Worm (Caenorhabditis elegans): Measurements from ENCODE around the gene W02B12.13.
A peak's percentile ranks its signal among the peaks of the same experiment; 100 is the strongest.

W02B12.13 gene

DNA sequence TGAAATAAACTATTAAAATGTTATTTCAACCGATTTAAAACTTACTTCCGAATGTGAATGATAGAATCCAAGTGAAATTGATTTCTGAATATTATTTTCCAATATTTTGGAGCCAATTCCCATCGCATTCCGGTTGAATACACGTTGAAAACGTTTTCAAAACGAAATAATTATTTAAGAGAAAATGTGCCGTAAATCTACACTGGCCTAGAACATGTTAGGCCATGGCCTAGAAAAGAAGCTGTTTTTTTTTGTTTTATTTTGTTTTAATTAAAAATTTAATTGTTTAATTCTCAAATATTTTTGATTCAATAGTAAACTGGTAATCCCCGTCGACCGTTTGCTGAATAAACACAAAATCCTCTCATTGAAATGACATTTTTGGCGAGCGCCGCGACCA is 18.8 kb downstream of the W02B12.13 start:
- TF ChIP-seq odd-2 (tag; optimal IDR thresholded peaks at IDR 0.05) (no peak), ceh-31 (tag; optimal IDR thresholded peaks at IDR 0.05) (peak; percentile 9), elt-2 (tag; optimal IDR thresholded peaks at IDR 0.05) (peak; percentile 8)

- no peak for TF ChIP-seq hlh-13 (GFP tag; optimal IDR thresholded peaks at IDR 0.05)
- no peak for TF ChIP-seq hlh-15 (tag; optimal IDR thresholded peaks at IDR 0.05)
- TF ChIP-seq nhr-11 (tag; optimal IDR thresholded peaks at IDR 0.05): no peak
- no peak for TF ChIP-seq T23F11.4 (GFP tag; optimal IDR thresholded peaks at IDR 0.05)
- TF ChIP-seq zip-5 (tag; optimal IDR thresholded peaks at IDR 0.05): no peak
- no peak for TF ChIP-seq ceh-45 (GFP tag; IDR thresholded peaks at IDR 0.05)
- TF ChIP-seq pros-1 (tag; optimal IDR thresholded peaks at IDR 0.05): no peak
- no peak for TF ChIP-seq sox-4 (tag; optimal IDR thresholded peaks at IDR 0.05)
- TF ChIP-seq fkh-10 (GFP tag; optimal IDR thresholded peaks at IDR 0.05): no peak
- TF ChIP-seq eyg-1 (tag; optimal IDR thresholded peaks at IDR 0.05): no peak
- TF ChIP-seq ceh-9 (tag; optimal IDR thresholded peaks at IDR 0.05): no peak
- TF ChIP-seq lim-6 (tag; optimal IDR thresholded peaks at IDR 0.05): no peak
- peak; percentile 61 for TF ChIP-seq tbx-2 (tag; optimal IDR thresholded peaks at IDR 0.05)
- no peak for TF ChIP-seq dve-1 (tag; optimal IDR thresholded peaks at IDR 0.05)
- no peak for TF ChIP-seq ceh-31 (tag; optimal IDR thresholded peaks at IDR 0.05)
- TF ChIP-seq madf-2 (tag; optimal IDR thresholded peaks at IDR 0.05): no peak
- no peak for TF ChIP-seq ceh-19 (GFP tag; optimal IDR thresholded peaks at IDR 0.05)
- TF ChIP-seq C08G9.2 (tag; optimal IDR thresholded peaks at IDR 0.05): no peak
- TF ChIP-seq ceh-24 (tag; optimal IDR thresholded peaks at IDR 0.05): no peak
- peak; percentile 51 for TF ChIP-seq hlh-30 (tag; optimal IDR thresholded peaks at IDR 0.05; ENCODE audit: insufficient read depth)
- no peak for TF ChIP-seq pqm-1 (tag; optimal IDR thresholded peaks at IDR 0.05)
- TF ChIP-seq pha-4 (tag; optimal IDR thresholded peaks at IDR 0.05): no peak
- no peak for TF ChIP-seq tbx-7 (tag; optimal IDR thresholded peaks at IDR 0.05)
- no peak for TF ChIP-seq dmd-4 (tag; optimal IDR thresholded peaks at IDR 0.05; ENCODE audit: borderline replicate concordance)
- peak; percentile 43 for TF ChIP-seq ref-2 (tag; optimal IDR thresholded peaks at IDR 0.05)
- TF ChIP-seq Y22D7AL.16 (tag; optimal IDR thresholded peaks at IDR 0.05): no peak
- TF ChIP-seq fax-1 (tag; optimal IDR thresholded peaks at IDR 0.05): no peak
- peak; percentile 55 for TF ChIP-seq unc-55 (GFP tag; optimal IDR thresholded peaks at IDR 0.05)
- TF ChIP-seq syd-9 (tag; optimal IDR thresholded peaks at IDR 0.05): no peak
- TF ChIP-seq npax-4 (tag; optimal IDR thresholded peaks at IDR 0.05): no peak
- TF ChIP-seq mec-3 (tag; optimal IDR thresholded peaks at IDR 0.05; ENCODE audit: borderline replicate concordance): no peak
- no peak for TF ChIP-seq ama-1 (optimal IDR thresholded peaks at IDR 0.05)
- TF ChIP-seq ttx-3 (tag; optimal IDR thresholded peaks at IDR 0.05): no peak
- TF ChIP-seq elt-2 (tag; optimal IDR thresholded peaks at IDR 0.05): no peak
- peak; percentile 67 for TF ChIP-seq nfya-1 (tag; optimal IDR thresholded peaks at IDR 0.05)
- TF ChIP-seq ceh-30 (tag; optimal IDR thresholded peaks at IDR 0.05): no peak
- no peak for TF ChIP-seq ahr-1 (tag; optimal IDR thresholded peaks at IDR 0.05)
- no peak for TF ChIP-seq K02D7.2 (tag; optimal IDR thresholded peaks at IDR 0.05)
- TF ChIP-seq elt-4 (tag; optimal IDR thresholded peaks at IDR 0.05): no peak
- TF ChIP-seq gmeb-2 (tag; optimal IDR thresholded peaks at IDR 0.05): no peak
- TF ChIP-seq hlh-6 (tag; optimal IDR thresholded peaks at IDR 0.05): no peak
These were observed 19.4 kb downstream of the W02B12.13 start, which contains the start of the genes aars-1 and rga-1 for ce11 chrII:11464427-11464944. TSS of gene aars-1 (minus strand) at chrII:11464497. TSS of gene rga-1 (plus strand) at chrII:11464894.

- TF ChIP-seq hlh-15 (tag; optimal IDR thresholded peaks at IDR 0.05): no peak
- no peak for TF ChIP-seq ahr-1 (tag; optimal IDR thresholded peaks at IDR 0.05)
- TF ChIP-seq tbx-7 (tag; optimal IDR thresholded peaks at IDR 0.05): no peak
- TF ChIP-seq ceh-22 (tag; optimal IDR thresholded peaks at IDR 0.05): no peak
- TF ChIP-seq ama-1 (optimal IDR thresholded peaks at IDR 0.05): no peak
- TF ChIP-seq ref-2 (tag; optimal IDR thresholded peaks at IDR 0.05): no peak
- no peak for TF ChIP-seq nhr-232 (tag; optimal IDR thresholded peaks at IDR 0.05)
- no peak for TF ChIP-seq F13H6.1 (tag; optimal IDR thresholded peaks at IDR 0.05)
- no peak for TF ChIP-seq syd-9 (tag; optimal IDR thresholded peaks at IDR 0.05)
- no peak for TF ChIP-seq lim-6 (tag; optimal IDR thresholded peaks at IDR 0.05)
- no peak for TF ChIP-seq hlh-8 (tag; optimal IDR thresholded peaks at IDR 0.05)
- no peak for TF ChIP-seq ceh-24 (tag; optimal IDR thresholded peaks at IDR 0.05)
- no peak for TF ChIP-seq pros-1 (tag; optimal IDR thresholded peaks at IDR 0.05)
- no peak for TF ChIP-seq hlh-30 (tag; optimal IDR thresholded peaks at IDR 0.05; ENCODE audit: insufficient read depth)
- TF ChIP-seq sox-4 (tag; optimal IDR thresholded peaks at IDR 0.05): no peak
- no peak for TF ChIP-seq ceh-48 (tag; optimal IDR thresholded peaks at IDR 0.05)
- TF ChIP-seq unc-42 (tag; optimal IDR thresholded peaks at IDR 0.05): no peak
These were observed 22.5 kb downstream of the W02B12.13 start, which contains the start of gene klp-17 for ce11 chrII:11467541-11467940. TSS of gene klp-17 (minus strand) at chrII:11467641.
